Worm (Caenorhabditis elegans) whole organism, L1 larva: ENCODE measurements around the gene fbxc-34.

Experiments used
- C04F5.9 ChIP-seq: sonication (generic microtip); optimal IDR thresholded peaks from 2 replicates; lab custom pipeline; 2016; ENCODE audit warnings: missing genetic modification characterization, missing compliant biosample characterization
- aha-1 ChIP-seq: fragments of 150-350 bp; optimal IDR thresholded peaks from 2 replicates; lab custom pipeline; 2014; ENCODE audit warnings: missing biosample characterization, missing genetic modification characterization
- alr-1 ChIP-seq: fragments of 200-800 bp; sonication (Bioruptor generic); optimal IDR thresholded peaks from 2 replicates; lab custom pipeline; 2018; ENCODE audit warnings: borderline replicate concordance, mild to moderate bottlenecking, missing genetic modification characterization, missing compliant biosample characterization
- blmp-1 ChIP-seq: fragments of 150-350 bp; optimal IDR thresholded peaks from 2 replicates; lab custom pipeline; 2014; ENCODE audit warnings: missing biosample characterization, missing genetic modification characterization
- ceh-63 ChIP-seq: fragments of 200-800 bp; sonication (Bioruptor generic); optimal IDR thresholded peaks from 2 replicates; lab custom pipeline; 2018; ENCODE audit warnings: mild to moderate bottlenecking, missing genetic modification characterization, missing compliant biosample characterization
- ceh-8 ChIP-seq: fragments of 200-800 bp; sonication (Bioruptor generic); optimal IDR thresholded peaks from 2 replicates; lab custom pipeline; 2018; ENCODE audit warnings: mild to moderate bottlenecking, missing genetic modification characterization, moderate library complexity, missing compliant biosample characterization
- dsc-1 ChIP-seq: sonication (generic microtip); optimal IDR thresholded peaks from 2 replicates; lab custom pipeline; 2016; ENCODE audit warnings: mild to moderate bottlenecking, missing genetic modification characterization, missing compliant biosample characterization
- efl-1 ChIP-seq, 4 experiments: fragments of 150-350 bp; optimal IDR thresholded peaks in 3 of 4; peaks in 1 of 4; 1 replicate in 1 of 4; 2 replicates in 3 of 4; lab custom pipeline; 2014; ENCODE audit warnings: missing biosample characterization in 2 of 4, missing genetic modification characterization in 2 of 4, missing genetic modification reagents in 2 of 4
- egl-27 ChIP-seq, 2 experiments: fragments of 150-350 bp in 1 of 2; sonication (generic microtip); optimal IDR thresholded peaks; 3 replicates each; lab custom pipeline; 2017 to 2018; ENCODE audit warnings: missing biosample characterization in 2 of 2, missing genetic modification characterization in 2 of 2, missing genetic modification reagents in 2 of 2
- elt-2 ChIP-seq: sonication (generic microtip); optimal IDR thresholded peaks from 2 replicates; lab custom pipeline; 2016; ENCODE audit warnings: missing genetic modification characterization, mild to moderate bottlenecking, inconsistent platforms, missing compliant biosample characterization, missing genetic modification reagents
- fkh-4 ChIP-seq: sonication (generic microtip); optimal IDR thresholded peaks from 2 replicates; lab custom pipeline; 2016; ENCODE audit warnings: missing compliant biosample characterization, missing genetic modification characterization, borderline replicate concordance
- fkh-8 ChIP-seq: sonication (generic microtip); optimal IDR thresholded peaks from 2 replicates; lab custom pipeline; 2016; ENCODE audit warnings: mild to moderate bottlenecking, missing genetic modification characterization, missing compliant biosample characterization
- hlh-4 ChIP-seq: sonication (generic microtip); optimal IDR thresholded peaks from 2 replicates; lab custom pipeline; 2016; ENCODE audit warnings: mild to moderate bottlenecking, missing genetic modification characterization, missing compliant biosample characterization
- jun-1 ChIP-seq: fragments of 150-350 bp; optimal IDR thresholded peaks from 2 replicates; lab custom pipeline; 2014; ENCODE audit warnings: missing biosample characterization, missing genetic modification reagents, missing genetic modification characterization
- lin-13 ChIP-seq: fragments of 150-350 bp; optimal IDR thresholded peaks from 2 replicates; lab custom pipeline; 2014; ENCODE audit warnings: missing biosample characterization, missing genetic modification reagents, missing genetic modification characterization
- lin-14 ChIP-seq: fragments of 200-800 bp; sonication (Bioruptor generic); optimal IDR thresholded peaks from 2 replicates; lab custom pipeline; 2018; ENCODE audit warnings: mild to moderate bottlenecking, missing genetic modification characterization, moderate library complexity, missing compliant biosample characterization
- lin-15B ChIP-seq: fragments of 150-350 bp; sonication (generic microtip); optimal IDR thresholded peaks from 3 replicates; lab custom pipeline; 2014; ENCODE audit warnings: missing biosample characterization, missing genetic modification characterization
- lin-35 ChIP-seq, 2 experiments: fragments of 150-350 bp; optimal IDR thresholded peaks; 2 replicates each; lab custom pipeline; 2014; ENCODE audit warnings: missing biosample characterization in 2 of 2, missing genetic modification characterization in 2 of 2, missing genetic modification reagents in 2 of 2
- lin-39 ChIP-seq: fragments of 150-350 bp; optimal IDR thresholded peaks from 2 replicates; lab custom pipeline; 2014; ENCODE audit warnings: missing biosample characterization, missing genetic modification reagents, missing genetic modification characterization
- lir-3 ChIP-seq: sonication (generic microtip); optimal IDR thresholded peaks from 2 replicates; lab custom pipeline; 2016; ENCODE audit warnings: mild to moderate bottlenecking, missing genetic modification characterization, moderate library complexity, missing compliant biosample characterization; ENCODE audit not compliant: poor library complexity
- lsy-2 ChIP-seq, 2 experiments: fragments of 150-350 bp; optimal IDR thresholded peaks; 2 replicates each; lab custom pipeline; 2014; ENCODE audit warnings: missing biosample characterization in 2 of 2, missing genetic modification characterization in 2 of 2
- nhr-19 ChIP-seq: fragments of 200-800 bp; sonication (Bioruptor generic); conservative IDR thresholded peaks from 2 replicates; pipeline ENCODE4 v1.3.6; 2022; ENCODE audit warnings: missing genetic modification characterization, missing compliant biosample characterization
- nhr-20 ChIP-seq: sonication (generic microtip); optimal IDR thresholded peaks from 2 replicates; lab custom pipeline; 2016; ENCODE audit warnings: mild to moderate bottlenecking, missing genetic modification characterization, missing compliant biosample characterization
- nhr-90 ChIP-seq: sonication (generic microtip); optimal IDR thresholded peaks from 2 replicates; lab custom pipeline; 2016; ENCODE audit warnings: mild to moderate bottlenecking, missing genetic modification characterization, missing compliant biosample characterization; ENCODE audit not compliant: poor library complexity
- pax-3 ChIP-seq: fragments of 200-800 bp; sonication (Bioruptor generic); optimal IDR thresholded peaks from 2 replicates; lab custom pipeline; 2018; ENCODE audit warnings: mild to moderate bottlenecking, missing genetic modification characterization, moderate library complexity, missing compliant biosample characterization
- pqm-1 ChIP-seq: sonication (generic microtip); optimal IDR thresholded peaks from 3 replicates; lab custom pipeline; 2017; ENCODE audit warnings: missing biosample characterization, missing genetic modification characterization
- rnt-1 ChIP-seq: sonication (generic microtip); optimal IDR thresholded peaks from 2 replicates; lab custom pipeline; 2016; ENCODE audit warnings: mild to moderate bottlenecking, missing genetic modification characterization, moderate library complexity, missing compliant biosample characterization
- skn-1 ChIP-seq: fragments of 150-350 bp; optimal IDR thresholded peaks from 2 replicates; lab custom pipeline; 2014; ENCODE audit warnings: missing biosample characterization, missing genetic modification characterization
- snu-23 ChIP-seq: sonication (generic microtip); optimal IDR thresholded peaks from 2 replicates; lab custom pipeline; 2016; ENCODE audit warnings: missing genetic modification characterization, missing compliant biosample characterization
- tbx-2 ChIP-seq: sonication (generic microtip); optimal IDR thresholded peaks from 2 replicates; lab custom pipeline; 2016; ENCODE audit warnings: missing genetic modification characterization, missing compliant biosample characterization
- tlp-1 ChIP-seq: fragments of 150-350 bp; optimal IDR thresholded peaks from 2 replicates; lab custom pipeline; 2014; ENCODE audit warnings: missing biosample characterization, missing genetic modification characterization
- unc-130 ChIP-seq: fragments of 150-350 bp; optimal IDR thresholded peaks from 2 replicates; lab custom pipeline; 2017; ENCODE audit warnings: missing biosample characterization, missing genetic modification characterization, inconsistent platforms
- unc-30 ChIP-seq: sonication (generic microtip); optimal IDR thresholded peaks from 2 replicates; lab custom pipeline; 2017; ENCODE audit warnings: missing biosample characterization, missing genetic modification characterization
- zag-1 ChIP-seq: fragments of 150-350 bp; optimal IDR thresholded peaks from 2 replicates; lab custom pipeline; 2014; ENCODE audit warnings: missing biosample characterization, missing genetic modification characterization
- ztf-4 ChIP-seq: fragments of 150-350 bp; optimal IDR thresholded peaks from 2 replicates; lab custom pipeline; 2014; ENCODE audit warnings: missing biosample characterization, missing genetic modification characterization

The fbxc-34 gene

DNA sequence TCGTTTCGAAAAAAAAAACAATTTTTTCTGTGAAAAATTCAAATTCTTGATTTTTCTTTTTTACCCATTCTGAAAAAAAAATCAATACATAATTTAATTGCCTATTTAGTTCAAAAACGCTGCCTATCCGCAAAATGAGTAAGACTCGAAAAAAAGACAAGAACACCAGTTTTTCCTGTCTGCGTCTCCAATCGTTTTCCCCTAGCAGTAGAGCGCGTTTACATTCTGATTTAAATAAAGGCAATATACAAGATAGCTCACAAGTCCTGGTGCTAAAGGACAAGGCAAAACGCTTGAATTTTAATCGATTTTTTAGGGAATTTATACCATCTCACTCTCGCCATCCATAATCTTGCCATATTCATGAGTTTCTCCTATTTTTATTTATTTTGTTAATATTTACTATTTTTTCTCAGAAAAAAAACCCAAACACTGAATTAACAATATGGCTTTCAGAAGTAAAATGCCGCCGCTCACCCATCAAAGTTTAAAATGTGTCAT, 17.7 kb upstream of the fbxc-34 start, which contains the start of gene fbxc-33 (continued):
- no peak for TF ChIP-seq ceh-63 (GFP tag; lab: Kevin White, UChicago)
- TF ChIP-seq C04F5.9 (tag; lab: Kevin White, UChicago): no peak
- TF ChIP-seq ztf-4 (tag; lab: Kevin White, UChicago): no peak
- peak; percentile 38 for TF ChIP-seq skn-1
- TF ChIP-seq lin-15B (tag; lab: Kevin White, UChicago): peak; percentile 62
- peak; percentile 41 for TF ChIP-seq elt-2 (tag; lab: Kevin White, UChicago)
- peak; percentile 31 to 66 for TF ChIP-seq lsy-2 (tag; optimal IDR thresholded peaks at IDR 0.05; lab: Kevin White, UChicago)
- no peak for TF ChIP-seq zag-1 (tag; lab: Kevin White, UChicago)
- TF ChIP-seq lin-39 (tag; lab: Kevin White, UChicago): no peak

DNA sequence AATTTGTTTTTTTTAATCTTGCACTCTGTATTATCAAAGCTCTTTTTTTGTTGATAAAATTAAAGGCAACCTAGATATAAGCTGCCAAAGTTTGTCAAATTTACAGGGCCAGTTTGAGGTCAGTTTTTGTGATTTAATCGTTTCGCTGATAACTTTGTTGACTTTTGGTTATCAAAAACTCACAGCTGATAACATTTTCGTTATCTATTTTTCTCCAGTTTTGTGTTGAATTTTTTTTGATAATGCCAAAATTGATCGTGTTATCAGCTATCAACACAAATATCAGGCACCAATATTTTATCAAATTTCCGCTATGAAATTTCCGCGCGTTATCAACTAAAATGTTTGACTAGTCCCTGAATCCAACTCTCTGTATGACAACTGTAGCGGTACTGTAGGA, 15.8 kb upstream of the fbxc-34 start:
- TF ChIP-seq rnt-1 (no peak), alr-1 (tag; lab: Kevin White, UChicago) (no peak), tbx-2 (tag; lab: Kevin White, UChicago) (no peak), nhr-20 (tag; lab: Kevin White, UChicago) (peak; percentile 42), pax-3 (peak; percentile 73), lin-35 (GFP tag; optimal IDR thresholded peaks at IDR 0.05; lab: Kevin White, UChicago) (peak in 1 of 2 experiments; percentile 48), egl-27 (tag; optimal IDR thresholded peaks at IDR 0.05; lab: Kevin White, UChicago) (no peak), unc-30 (no peak), efl-1 (optimal IDR thresholded peaks at IDR 0.05; lab: Kevin White, UChicago) (no peak), efl-1 (GFP tag; optimal IDR thresholded peaks at IDR 0.05 in 1 of 2; lab: Kevin White, UChicago) (peak in 1 of 2 experiments; percentile 83), elt-2 (tag; lab: Kevin White, UChicago) (peak; percentile 100), lin-14 (GFP tag; lab: Kevin White, UChicago) (peak; percentile 27), jun-1 (peak; percentile 93), nhr-19 (GFP tag; lab: Robert Waterston, UW) (no peak), unc-130 (no peak), pqm-1 (tag; lab: Kevin White, UChicago) (peak; percentile 100), fkh-8 (tag; lab: Kevin White, UChicago) (no peak), snu-23 (GFP tag; lab: Kevin White, UChicago) (no peak), nhr-90 (tag; lab: Kevin White, UChicago) (peak; percentile 31), blmp-1 (tag; lab: Kevin White, UChicago) (no peak), fkh-4 (tag; lab: Kevin White, UChicago) (no peak), tlp-1 (peak; percentile 91), lin-13 (GFP tag; lab: Kevin White, UChicago) (no peak)
- TF ChIP-seq, all 84 proteins: peak for 10

DNA sequence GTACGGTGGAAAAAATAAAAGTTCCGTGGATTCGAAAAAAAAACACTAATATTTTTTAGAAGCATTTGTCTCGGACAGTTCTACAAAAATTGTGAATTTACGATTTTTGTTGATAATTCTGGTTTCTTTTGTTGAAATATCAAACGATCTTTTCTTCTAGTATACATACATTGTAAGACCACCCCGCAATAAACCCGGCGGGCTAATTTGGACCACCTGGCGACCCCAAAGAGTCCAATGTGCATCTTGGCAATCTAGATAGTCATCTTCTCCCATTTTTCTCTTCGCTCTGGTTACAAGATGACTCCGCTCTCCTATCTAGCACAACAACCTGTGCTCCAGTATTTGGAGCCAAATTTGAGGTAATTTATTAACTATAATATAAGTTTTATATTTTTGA, 15.2 kb upstream of the fbxc-34 start, which contains the start of gene fbxc-29:
TSS of gene fbxc-29 (plus strand) at position 301 of the 400 bp plus-strand sequence.
- peak; percentile 17 for TF ChIP-seq dsc-1 (tag; lab: Kevin White, UChicago)
- TF ChIP-seq unc-30: no peak

DNA sequence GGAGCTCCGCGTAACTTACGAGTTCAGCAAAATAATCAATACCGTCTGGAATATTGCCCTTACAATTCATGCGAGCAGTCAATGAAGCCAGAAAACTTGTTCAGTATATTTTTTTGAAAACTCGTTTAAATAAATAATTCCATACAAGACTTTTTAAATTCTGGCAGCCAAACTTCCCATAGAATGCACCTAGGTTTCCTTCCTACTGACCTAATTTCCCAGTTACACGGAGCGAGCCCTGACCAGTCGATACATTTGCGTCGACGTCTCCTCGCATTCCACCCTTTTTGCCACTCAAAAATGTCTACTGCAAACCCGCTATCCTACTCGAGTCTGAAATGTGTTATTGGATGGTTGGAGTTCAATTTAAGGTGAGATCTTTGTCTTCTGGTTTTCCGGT, 13.6 kb upstream of the fbxc-34 start, which contains the start of gene fbxc-30:
TSS of gene fbxc-30 (plus strand) at position 301 of the 400 bp plus-strand sequence.
- no peak for TF ChIP-seq lin-13 (GFP tag; lab: Kevin White, UChicago)
- TF ChIP-seq lir-3 (tag; lab: Kevin White, UChicago): no peak
- TF ChIP-seq aha-1 (tag; lab: Kevin White, UChicago): no peak
- no peak for TF ChIP-seq hlh-4 (tag; lab: Kevin White, UChicago)
- TF ChIP-seq ceh-8: no peak
